In genomic region chr2L:4371516-4372136, dm6 we compare ENCODE assay signal across 1 fruit fly cellular context.
TF ChIP-seq lines count a peak whose summit lies in the region.

No protein-coding gene starts in this region.

TF ChIP-seq in whole organism, embryonic, 481 proteins besides CTCF, POLR2A, EP300 and RAD21 (continued from another document and continues in another):
- TF ChIP-seq knrl (GFP tag; IDR thresholded peaks at IDR 0.05; lab: Robert Waterston, UW; ENCODE audit: partially characterized antibody) (peak; percentile 57; the same call in 2 of the 3 replicates), CG10654 (GFP tag; optimal IDR thresholded peaks at IDR 0.05; lab: Kevin White, UChicago) (peak; percentile 24), trem (tag; optimal IDR thresholded peaks at IDR 0.05; lab: Kevin White, UChicago) (peak; percentile 82), MTF-1 (GFP tag; optimal IDR thresholded peaks at IDR 0.05; lab: Kevin White, UChicago; ENCODE audit: borderline replicate concordance) (no peak), Nf-YC (tag; optimal IDR thresholded peaks at IDR 0.05; lab: Kevin White, UChicago) (peak; percentile 71), pzg (GFP tag; optimal IDR thresholded peaks at IDR 0.05; lab: Kevin White, UChicago) (no peak), E2f2 (GFP tag; IDR thresholded peaks at IDR 0.05; lab: Robert Waterston, UW) (peak; percentile 18; the same call in 1 of the 2 replicates), trh (GFP tag; optimal IDR thresholded peaks at IDR 0.05; lab: Kevin White, UChicago) (no peak), Camta (GFP tag; optimal IDR thresholded peaks at IDR 0.05; lab: Kevin White, UChicago) (no peak), chm (GFP tag; IDR thresholded peaks at IDR 0.05; lab: Robert Waterston, UW) (peak; percentile 81), Lpt (GFP tag; optimal IDR thresholded peaks at IDR 0.05; lab: Kevin White, UChicago) (no peak), HmgZ (tag; optimal IDR thresholded peaks at IDR 0.05; lab: Kevin White, UChicago) (no peak), CG8290 (GFP tag; optimal IDR thresholded peaks at IDR 0.05; lab: Kevin White, UChicago) (peak; percentile 28), CG8290 (tag; optimal IDR thresholded peaks at IDR 0.05; lab: Kevin White, UChicago) (peak; percentile 11 to 57), Mes4 (GFP tag; optimal IDR thresholded peaks at IDR 0.05; lab: Kevin White, UChicago) (no peak), Hr3 (GFP tag; optimal IDR thresholded peaks at IDR 0.05; lab: Kevin White, UChicago) (peak; percentile 50), CG1792 (GFP tag; optimal IDR thresholded peaks at IDR 0.05; lab: Kevin White, UChicago) (no peak), Aef1 (GFP tag; IDR thresholded peaks at IDR 0.05; lab: Robert Waterston, UW) (no peak), gsb (GFP tag; IDR thresholded peaks at IDR 0.05; lab: Robert Waterston, UW) (no peak), zfh2 (GFP tag; optimal IDR thresholded peaks at IDR 0.05; lab: Kevin White, UChicago) (no peak), CG16863 (GFP tag; optimal IDR thresholded peaks at IDR 0.05; lab: Kevin White, UChicago) (no peak), CG4854 (GFP tag; optimal IDR thresholded peaks at IDR 0.05; lab: Kevin White, UChicago) (no peak), H2.0 (GFP tag; IDR thresholded peaks at IDR 0.05; lab: Robert Waterston, UW) (no peak), CG15696 (tag; optimal IDR thresholded peaks at IDR 0.05; lab: Kevin White, UChicago) (peak; percentile 92), CG12659 (GFP tag; optimal IDR thresholded peaks at IDR 0.05; lab: Kevin White, UChicago) (peak; percentile 40), Side (GFP tag; optimal IDR thresholded peaks at IDR 0.05; lab: Kevin White, UChicago) (no peak), NC2α (GFP tag; optimal IDR thresholded peaks at IDR 0.05; lab: Kevin White, UChicago) (no peak), Sry-δ (GFP tag; optimal IDR thresholded peaks at IDR 0.05; lab: Kevin White, UChicago) (no peak), Asciz (GFP tag; optimal IDR thresholded peaks at IDR 0.05; lab: Kevin White, UChicago) (peak; percentile 7), CG7786 (GFP tag; optimal IDR thresholded peaks at IDR 0.05; lab: Kevin White, UChicago) (no peak), Poxn (GFP tag; IDR thresholded peaks at IDR 0.05; lab: Robert Waterston, UW) (no peak), CG17328 (GFP tag; IDR thresholded peaks at IDR 0.05; lab: Robert Waterston, UW) (no peak), dmrt11E (tag; optimal IDR thresholded peaks at IDR 0.05; lab: Kevin White, UChicago) (peak; percentile 93), klu (GFP tag; IDR thresholded peaks at IDR 0.05; lab: Robert Waterston, UW) (no peak), B-H2 (GFP tag; optimal IDR thresholded peaks at IDR 0.05; lab: Kevin White, UChicago) (no peak), croc (GFP tag; conservative IDR thresholded peaks at IDR 0.05; lab: Robert Waterston, UW) (peak; percentile 52; the same call in 2 of the 3 replicates), CG2712 (tag; optimal IDR thresholded peaks at IDR 0.05; lab: Kevin White, UChicago) (peak; percentile 86), CG9797 (GFP tag; optimal IDR thresholded peaks at IDR 0.05; lab: Kevin White, UChicago) (peak; percentile 1), seq (GFP tag; IDR thresholded peaks at IDR 0.05; lab: Robert Waterston, UW) (peak; percentile 71), Rfx (GFP tag; IDR thresholded peaks at IDR 0.05; lab: Robert Waterston, UW) (no peak), CG4282 (GFP tag; optimal IDR thresholded peaks at IDR 0.05; lab: Kevin White, UChicago) (peak; percentile 60), CG12071 (GFP tag; optimal IDR thresholded peaks at IDR 0.05; lab: Kevin White, UChicago) (no peak), CG14050 (GFP tag; IDR thresholded peaks at IDR 0.05; lab: Robert Waterston, UW) (no peak), wdn (GFP tag; IDR thresholded peaks at IDR 0.05; lab: Robert Waterston, UW) (no peak), CG10979 (tag; optimal IDR thresholded peaks at IDR 0.05; lab: Kevin White, UChicago) (peak; percentile 86), CG7745 (tag; optimal IDR thresholded peaks at IDR 0.05; lab: Kevin White, UChicago) (peak; percentile 42), sens-2 (GFP tag; IDR thresholded peaks at IDR 0.05; lab: Robert Waterston, UW) (no peak), gt (GFP tag; IDR thresholded peaks at IDR 0.05; lab: Robert Waterston, UW) (no peak), psq (GFP tag; optimal IDR thresholded peaks at IDR 0.05; lab: Kevin White, UChicago) (no peak), CG12391 (tag; optimal IDR thresholded peaks at IDR 0.05; lab: Kevin White, UChicago) (peak; percentile 79), CG33213 (GFP tag; optimal IDR thresholded peaks at IDR 0.05; lab: Kevin White, UChicago) (no peak), CG6254 (GFP tag; optimal IDR thresholded peaks at IDR 0.05; lab: Kevin White, UChicago) (peak; percentile 14), Dek (tag; optimal IDR thresholded peaks at IDR 0.05; lab: Kevin White, UChicago) (no peak), lbe (GFP tag; optimal IDR thresholded peaks at IDR 0.05; lab: Kevin White, UChicago) (peak; percentile 5), caup (GFP tag; optimal IDR thresholded peaks at IDR 0.05; lab: Kevin White, UChicago; ENCODE audit: severe bottlenecking) (no peak), gcm (GFP tag; optimal IDR thresholded peaks at IDR 0.05; lab: Kevin White, UChicago) (peak; percentile 81), Pdp1 (GFP tag; optimal IDR thresholded peaks at IDR 0.05; lab: Kevin White, UChicago) (no peak), CG13424 (tag; optimal IDR thresholded peaks at IDR 0.05; lab: Kevin White, UChicago) (peak; percentile 78), D19B (GFP tag; optimal IDR thresholded peaks at IDR 0.05; lab: Kevin White, UChicago) (no peak), Hey (tag; optimal IDR thresholded peaks at IDR 0.05; lab: Kevin White, UChicago) (no peak), CG12299 (tag; optimal IDR thresholded peaks at IDR 0.05; lab: Kevin White, UChicago) (no peak), Trl (optimal IDR thresholded peaks at IDR 0.05; lab: Kevin White, UChicago) (peak; percentile 61 to 95), Trl (GFP tag; optimal IDR thresholded peaks at IDR 0.05; lab: Kevin White, UChicago) (peak; percentile 17), slp2 (GFP tag; optimal IDR thresholded peaks at IDR 0.05; lab: Kevin White, UChicago) (no peak), Dll (GFP tag; IDR thresholded peaks at IDR 0.05; lab: Robert Waterston, UW; ENCODE audit: partially characterized antibody) (0 out of 4 replicates have a peak, but pooled peaks have one; percentile 37), Deaf1 (tag; optimal IDR thresholded peaks at IDR 0.05; lab: Kevin White, UChicago) (peak; percentile 46), oc (tag; optimal IDR thresholded peaks at IDR 0.05; lab: Kevin White, UChicago) (peak; percentile 75), vnd (GFP tag; IDR thresholded peaks at IDR 0.05; lab: Robert Waterston, UW; ENCODE audit: partially characterized antibody) (no peak), Mrtf (GFP tag; IDR thresholded peaks at IDR 0.05; lab: Robert Waterston, UW) (0 out of 3 replicates have a peak, but pooled peaks have one; percentile 41), Doc3 (GFP tag; IDR thresholded peaks at IDR 0.05; lab: Robert Waterston, UW; ENCODE audit: partially characterized antibody) (peak; percentile 19; the same call in 1 of the 3 replicates), BEAF-32 (GFP tag; optimal IDR thresholded peaks at IDR 0.05; lab: Kevin White, UChicago) (no peak), tx (GFP tag; optimal IDR thresholded peaks at IDR 0.05; lab: Kevin White, UChicago) (no peak), CG6683 (GFP tag; optimal IDR thresholded peaks at IDR 0.05; lab: Kevin White, UChicago) (no peak), dimm (GFP tag; IDR thresholded peaks at IDR 0.05; lab: Robert Waterston, UW) (no peak), ranshi (GFP tag; IDR thresholded peaks at IDR 0.05; lab: Robert Waterston, UW) (no peak), CG2678 (tag; optimal IDR thresholded peaks at IDR 0.05; lab: Kevin White, UChicago) (peak; percentile 76), tll (GFP tag; optimal IDR thresholded peaks at IDR 0.05; lab: Kevin White, UChicago) (peak; percentile 23 to 67), mld (GFP tag; IDR thresholded peaks at IDR 0.05; lab: Robert Waterston, UW; ENCODE audit: partially characterized antibody) (no peak), CG12104 (GFP tag; optimal IDR thresholded peaks at IDR 0.05; lab: Kevin White, UChicago) (peak; percentile 28), YL-1 (GFP tag; optimal IDR thresholded peaks at IDR 0.05; lab: Kevin White, UChicago) (peak; percentile 19), ac (GFP tag; optimal IDR thresholded peaks at IDR 0.05; lab: Kevin White, UChicago) (peak; percentile 69), Oaz (GFP tag; IDR thresholded peaks at IDR 0.05; lab: Robert Waterston, UW) (no peak), disco-r (GFP tag; optimal IDR thresholded peaks at IDR 0.05; lab: Kevin White, UChicago) (no peak), exex (tag; optimal IDR thresholded peaks at IDR 0.05; lab: Kevin White, UChicago) (no peak), Meics (GFP tag; optimal IDR thresholded peaks at IDR 0.05; lab: Kevin White, UChicago) (peak; percentile 28), CG1602 (GFP tag; optimal IDR thresholded peaks at IDR 0.05; lab: Kevin White, UChicago) (peak; percentile 53), her (GFP tag; optimal IDR thresholded peaks at IDR 0.05; lab: Kevin White, UChicago) (no peak), Ada2b (GFP tag; IDR thresholded peaks at IDR 0.05; lab: Robert Waterston, UW) (no peak), CG11085 (GFP tag; IDR thresholded peaks at IDR 0.05; lab: Robert Waterston, UW) (no peak), CG7271 (tag; optimal IDR thresholded peaks at IDR 0.05; lab: Kevin White, UChicago) (peak; percentile 44), Dfd (GFP tag; optimal IDR thresholded peaks at IDR 0.05; lab: Kevin White, UChicago) (no peak), shn (GFP tag; optimal IDR thresholded peaks at IDR 0.05; lab: Kevin White, UChicago) (peak; percentile 9), CG31441 (GFP tag; IDR thresholded peaks at IDR 0.05; lab: Robert Waterston, UW) (peak; percentile 88), CG4707 (GFP tag; optimal IDR thresholded peaks at IDR 0.05; lab: Kevin White, UChicago) (peak; percentile 99), CG34376 (GFP tag; optimal IDR thresholded peaks at IDR 0.05; lab: Kevin White, UChicago) (no peak), CG17385 (GFP tag; optimal IDR thresholded peaks at IDR 0.05; lab: Kevin White, UChicago) (peak; percentile 62), Med (GFP tag; lab: Kevin White, UChicago) (peak; percentile 81), CG7556 (GFP tag; optimal IDR thresholded peaks at IDR 0.05; lab: Kevin White, UChicago) (peak; percentile 75), CG30020 (tag; optimal IDR thresholded peaks at IDR 0.05; lab: Kevin White, UChicago) (peak; percentile 45), CG17612 (GFP tag; IDR thresholded peaks at IDR 0.05; lab: Robert Waterston, UW) (peak; percentile 27; the same call in 1 of the 2 replicates), stwl (tag; optimal IDR thresholded peaks at IDR 0.05; lab: Kevin White, UChicago) (peak; percentile 15), Elba2 (GFP tag; optimal IDR thresholded peaks at IDR 0.05; lab: Kevin White, UChicago) (peak; percentile 60), CrebB (tag; optimal IDR thresholded peaks at IDR 0.05; lab: Kevin White, UChicago) (peak; percentile 40), CG18619 (GFP tag; optimal IDR thresholded peaks at IDR 0.05; lab: Kevin White, UChicago) (peak; percentile 46), mirr (GFP tag; optimal IDR thresholded peaks at IDR 0.05; lab: Kevin White, UChicago) (peak; percentile 5), fd3F (GFP tag; optimal IDR thresholded peaks at IDR 0.05; lab: Kevin White, UChicago) (no peak), NC2β (GFP tag; optimal IDR thresholded peaks at IDR 0.05; lab: Kevin White, UChicago) (peak; percentile 24), CG15479 (GFP tag; optimal IDR thresholded peaks at IDR 0.05; lab: Kevin White, UChicago) (peak; percentile 100), CG7372 (GFP tag; IDR thresholded peaks at IDR 0.05; lab: Robert Waterston, UW) (no peak), CG7928 (GFP tag; optimal IDR thresholded peaks at IDR 0.05; lab: Kevin White, UChicago) (no peak), CG2202 (tag; optimal IDR thresholded peaks at IDR 0.05; lab: Kevin White, UChicago) (peak; percentile 62), kay (GFP tag; optimal IDR thresholded peaks at IDR 0.05; lab: Kevin White, UChicago) (peak; percentile 6), CG31224 (GFP tag; IDR thresholded peaks at IDR 0.05; lab: Robert Waterston, UW) (no peak), HHEX (GFP tag; optimal IDR thresholded peaks at IDR 0.05; lab: Kevin White, UChicago) (no peak), btn (GFP tag; optimal IDR thresholded peaks at IDR 0.05; lab: Kevin White, UChicago) (no peak), CG13123 (GFP tag; optimal IDR thresholded peaks at IDR 0.05; lab: Kevin White, UChicago) (no peak), CG16779 (GFP tag; IDR thresholded peaks at IDR 0.05; lab: Robert Waterston, UW) (no peak), tap (tag; optimal IDR thresholded peaks at IDR 0.05; lab: Kevin White, UChicago) (peak; percentile 38), CG9215 (GFP tag; IDR thresholded peaks at IDR 0.05; lab: Robert Waterston, UW) (no peak), CG6813 (GFP tag; optimal IDR thresholded peaks at IDR 0.05; lab: Kevin White, UChicago) (peak; percentile 38), fd96Cb (tag; optimal IDR thresholded peaks at IDR 0.05; lab: Kevin White, UChicago) (peak; percentile 74), usp (GFP tag; optimal IDR thresholded peaks at IDR 0.05; lab: Kevin White, UChicago) (no peak), pita (GFP tag; optimal IDR thresholded peaks at IDR 0.05; lab: Kevin White, UChicago) (no peak), CG6175 (GFP tag; IDR thresholded peaks at IDR 0.05; lab: Robert Waterston, UW) (peak; percentile 51; the same call in 1 of the 3 replicates), lilli (GFP tag; optimal IDR thresholded peaks at IDR 0.05; lab: Kevin White, UChicago) (peak; percentile 25), NfI (GFP tag; optimal IDR thresholded peaks at IDR 0.05; lab: Kevin White, UChicago) (peak; percentile 3), CG9437 (GFP tag; optimal IDR thresholded peaks at IDR 0.05; lab: Kevin White, UChicago) (peak; percentile 67), wek (GFP tag; optimal IDR thresholded peaks at IDR 0.05; lab: Kevin White, UChicago) (peak; percentile 10), CG10565 (GFP tag; optimal IDR thresholded peaks at IDR 0.05; lab: Kevin White, UChicago) (no peak), sna (GFP tag; IDR thresholded peaks at IDR 0.05; lab: Robert Waterston, UW; ENCODE audit: partially characterized antibody) (no peak), p53 (GFP tag; optimal IDR thresholded peaks at IDR 0.05; lab: Kevin White, UChicago) (no peak), ind (GFP tag; optimal IDR thresholded peaks at IDR 0.05; lab: Kevin White, UChicago) (peak; percentile 44), tio (GFP tag; optimal IDR thresholded peaks at IDR 0.05; lab: Kevin White, UChicago) (peak; percentile 57), CG43689 (GFP tag; IDR thresholded peaks at IDR 0.05; lab: Robert Waterston, UW) (no peak)
